Fruit fly (Drosophila melanogaster) S2 (cell line): ENCODE data around the gene cad.

Experiments used
- CG8478 ChIP-seq: fragments of >200 bp; optimal IDR thresholded peaks from 2 replicates; lab custom pipeline; 2018
- CTCF ChIP-seq, 2 experiments: fragments of >200 bp; optimal IDR thresholded peaks; 2 replicates each; lab custom pipeline; 2018

The cad gene

dm6 chr2L:20792521-20792920 lies 22.0 kb downstream of the cad start:
- TF ChIP-seq CTCF (optimal IDR thresholded peaks at IDR 0.05; lab: Kevin White, UChicago) = no peak

dm6 chr2L:20792988-20793544 lies 22.5 kb downstream of the cad start:
- no peak for TF ChIP-seq CTCF (optimal IDR thresholded peaks at IDR 0.05; lab: Kevin White, UChicago)
- no peak for TF ChIP-seq CG8478

- TF ChIP-seq CG8478 (no peak), CTCF (optimal IDR thresholded peaks at IDR 0.05; lab: Kevin White, UChicago) (no peak)
These were observed 23.4 kb downstream of the cad start for dm6 chr2L:20793881-20794280.

- TF ChIP-seq CG8478 = no peak
- TF ChIP-seq CTCF (optimal IDR thresholded peaks at IDR 0.05; lab: Kevin White, UChicago) = no peak
These were observed 24.1 kb downstream of the cad start for dm6 chr2L:20794656-20795055.

- no peak for TF ChIP-seq CG8478
- no peak for TF ChIP-seq CTCF (optimal IDR thresholded peaks at IDR 0.05; lab: Kevin White, UChicago)
These were observed 25.2 kb downstream of the cad start for dm6 chr2L:20795774-20796173.

- TF ChIP-seq CTCF (optimal IDR thresholded peaks at IDR 0.05; lab: Kevin White, UChicago) (no peak), CG8478 (no peak)
These were observed 26.4 kb downstream of the cad start, which contains the start of gene vari for dm6 chr2L:20796758-20797514. TSS of gene vari (minus strand) at chr2L:20797042.

dm6 chr2L:20797515-20797847 lies 26.9 kb downstream of the cad start, which contains the start of gene CG9328:
TSS of gene CG9328 (plus strand) at chr2L:20797715.
- TF ChIP-seq CTCF (optimal IDR thresholded peaks at IDR 0.05; lab: Kevin White, UChicago) (no peak), CG8478 (no peak)

dm6 chr2L:20798351-20798777 lies 27.8 kb downstream of the cad start:
- TF ChIP-seq CTCF (optimal IDR thresholded peaks at IDR 0.05; lab: Kevin White, UChicago) (no peak), CG8478 (no peak)

- no peak for TF ChIP-seq CG8478
- TF ChIP-seq CTCF (optimal IDR thresholded peaks at IDR 0.05; lab: Kevin White, UChicago) = no peak
These were observed 29.7 kb downstream of the cad start for dm6 chr2L:20799991-20800897.

- no peak for TF ChIP-seq CTCF (optimal IDR thresholded peaks at IDR 0.05; lab: Kevin White, UChicago)
- no peak for TF ChIP-seq CG8478
These were observed 31.3 kb downstream of the cad start for dm6 chr2L:20801801-20802200.

dm6 chr2L:20802204-20802603 lies 31.7 kb downstream of the cad start:
- TF ChIP-seq CG8478 (no peak), CTCF (optimal IDR thresholded peaks at IDR 0.05; lab: Kevin White, UChicago) (no peak)

- no peak for TF ChIP-seq CTCF (optimal IDR thresholded peaks at IDR 0.05; lab: Kevin White, UChicago)
These were observed 32.3 kb downstream of the cad start for dm6 chr2L:20802839-20803238.

- no peak for TF ChIP-seq CTCF (optimal IDR thresholded peaks at IDR 0.05; lab: Kevin White, UChicago)
- TF ChIP-seq CG8478 = no peak
These were observed 33.2 kb downstream of the cad start for dm6 chr2L:20803733-20804164.

- TF ChIP-seq CG8478 = no peak
- TF ChIP-seq CTCF (optimal IDR thresholded peaks at IDR 0.05; lab: Kevin White, UChicago) = no peak
These were observed 35.3 kb downstream of the cad start for dm6 chr2L:20805624-20806339.

- TF ChIP-seq CTCF (optimal IDR thresholded peaks at IDR 0.05; lab: Kevin White, UChicago) (no peak), CG8478 (no peak)
These were observed 36.1 kb downstream of the cad start for dm6 chr2L:20806619-20807018.
